Worm (Caenorhabditis elegans): ENCODE data around the gene T01D1.3.
A peak's percentile ranks its signal among the peaks of the same experiment; 100 is the strongest.

T01D1.3 gene

ce11 chrII:216598-216997, 40.8 kb upstream of the T01D1.3 start, which contains the start of gene F48A11.4 (continued):
- no peak for TF ChIP-seq pqm-1 (tag; optimal IDR thresholded peaks at IDR 0.05)

DNA sequence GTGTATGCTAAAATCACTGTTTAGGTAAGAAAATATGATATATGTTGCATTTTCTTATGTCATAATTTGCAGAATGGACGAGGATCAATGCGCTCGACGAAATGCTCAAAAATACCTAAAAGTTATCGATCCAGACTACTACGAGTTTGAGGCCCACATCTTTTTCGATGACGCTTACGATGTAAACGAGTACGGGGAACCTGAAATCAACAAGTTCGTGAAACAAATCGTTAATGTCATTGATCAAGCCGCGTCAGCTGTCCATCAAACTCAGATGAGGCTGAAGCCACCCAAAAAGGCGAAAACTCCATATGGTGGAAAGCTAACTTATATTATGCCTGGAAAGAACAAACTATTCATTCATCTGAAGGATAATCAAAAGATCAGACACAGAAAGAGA, 32.3 kb upstream of the T01D1.3 start:
- TF ChIP-seq ceh-88 (GFP tag; IDR thresholded peaks at IDR 0.05) (no peak), swsn-7 (tag; optimal IDR thresholded peaks at IDR 0.05) (no peak), nhr-85 (tag) (no peak), dsc-1 (tag; optimal IDR thresholded peaks at IDR 0.05) (no peak), ces-1 (GFP tag; optimal IDR thresholded peaks at IDR 0.05) (no peak), rnt-1 (tag; optimal IDR thresholded peaks at IDR 0.05) (no peak), pag-3 (tag; optimal IDR thresholded peaks at IDR 0.05; ENCODE audit: borderline replicate concordance, insufficient read depth) (no peak), fkh-8 (tag; optimal IDR thresholded peaks at IDR 0.05) (no peak), unc-30 (tag; optimal IDR thresholded peaks at IDR 0.05) (no peak), dpl-1 (GFP tag; optimal IDR thresholded peaks at IDR 0.05) (no peak), ceh-82 (tag; optimal IDR thresholded peaks at IDR 0.05) (no peak), nhr-20 (tag; optimal IDR thresholded peaks at IDR 0.05) (no peak), sptf-1 (tag; optimal IDR thresholded peaks at IDR 0.05) (no peak), nhr-71 (tag; optimal IDR thresholded peaks at IDR 0.05) (no peak), vab-15 (tag; optimal IDR thresholded peaks at IDR 0.05) (no peak), nhr-19 (GFP tag; conservative IDR thresholded peaks at IDR 0.05) (no peak), hpl-2 (GFP tag; optimal IDR thresholded peaks at IDR 0.05) (no peak), isw-1 (GFP tag; IDR thresholded peaks at IDR 0.05) (no peak), ets-5 (GFP tag; IDR thresholded peaks at IDR 0.05) (no peak)

ce11 chrII:196685-197084, 20.9 kb upstream of the T01D1.3 start, which contains the start of gene chs-2:
TSS of gene chs-2 (plus strand) at chrII:196985.
- TF ChIP-seq fkh-10 (GFP tag; optimal IDR thresholded peaks at IDR 0.05) = no peak
- TF ChIP-seq efl-1 (optimal IDR thresholded peaks at IDR 0.05) = no peak
- TF ChIP-seq efl-1 (GFP tag; optimal IDR thresholded peaks at IDR 0.05 in 1 of 2) = peak in 1 of 2 experiments; percentile 52

DNA sequence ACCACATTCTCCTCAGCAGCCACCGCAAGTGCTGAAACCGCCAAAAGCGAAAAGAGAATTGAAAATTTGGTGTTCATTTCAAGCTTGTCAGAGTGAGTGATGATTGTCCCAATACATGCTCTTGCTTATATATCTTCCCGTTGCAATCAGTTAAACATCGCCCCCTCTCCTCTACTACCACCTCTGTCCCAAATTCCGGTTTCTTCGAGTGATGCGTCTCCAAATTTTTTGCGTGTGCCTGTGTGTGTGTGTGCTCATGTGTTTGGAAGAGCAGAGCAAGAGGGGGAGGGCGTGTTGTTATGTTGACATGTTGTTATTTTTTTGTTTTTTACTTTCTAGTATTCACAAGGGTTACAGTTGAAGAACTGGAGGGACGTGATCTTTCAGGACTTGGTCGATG, 18.7 kb upstream of the T01D1.3 start, which contains the start of gene abu-11:
Gene abu-11 (minus strand): TSS at position 101 of the 400 bp plus-strand sequence.
- TF ChIP-seq unc-130 (tag; optimal IDR thresholded peaks at IDR 0.05) (no peak), hpl-2 (GFP tag; optimal IDR thresholded peaks at IDR 0.05) (no peak), lir-3 (tag; optimal IDR thresholded peaks at IDR 0.05; ENCODE audit: poor library complexity) (no peak), C16A3.4 (tag; optimal IDR thresholded peaks at IDR 0.05) (no peak), isw-1 (GFP tag; IDR thresholded peaks at IDR 0.05) (no peak), sup-37 (GFP tag; optimal IDR thresholded peaks at IDR 0.05) (no peak), nhr-19 (GFP tag; conservative IDR thresholded peaks at IDR 0.05) (no peak), mab-9 (GFP tag; IDR thresholded peaks at IDR 0.05) (no peak), snpc-4 (tag; optimal IDR thresholded peaks at IDR 0.05) (no peak), jun-1 (tag; optimal IDR thresholded peaks at IDR 0.05) (no peak), pqm-1 (tag; optimal IDR thresholded peaks at IDR 0.05) (no peak)

- TF ChIP-seq unc-130 (tag; optimal IDR thresholded peaks at IDR 0.05) (no peak), irx-1 (tag; optimal IDR thresholded peaks at IDR 0.05) (no peak), lin-14 (GFP tag; optimal IDR thresholded peaks at IDR 0.05) (no peak), fkh-10 (GFP tag; optimal IDR thresholded peaks at IDR 0.05) (no peak), zip-4 (GFP tag; optimal IDR thresholded peaks at IDR 0.05) (no peak), nhr-90 (tag; optimal IDR thresholded peaks at IDR 0.05; ENCODE audit: poor library complexity) (no peak), ztf-11 (tag; optimal IDR thresholded peaks at IDR 0.05) (no peak), ztf-4 (tag; optimal IDR thresholded peaks at IDR 0.05) (no peak), unc-86 (tag; optimal IDR thresholded peaks at IDR 0.05) (no peak), aly-2 (tag; optimal IDR thresholded peaks at IDR 0.05) (no peak), nhr-237 (tag; optimal IDR thresholded peaks at IDR 0.05) (no peak), hpl-2 (GFP tag; optimal IDR thresholded peaks at IDR 0.05) (no peak), fkh-8 (tag; optimal IDR thresholded peaks at IDR 0.05) (no peak), lin-15B (tag; optimal IDR thresholded peaks at IDR 0.05) (no peak), zag-1 (tag; optimal IDR thresholded peaks at IDR 0.05) (no peak), dsc-1 (tag; optimal IDR thresholded peaks at IDR 0.05) (no peak), C04F5.9 (tag; optimal IDR thresholded peaks at IDR 0.05) (no peak), fos-1 (tag; optimal IDR thresholded peaks at IDR 0.05) (no peak), elt-3 (tag; optimal IDR thresholded peaks at IDR 0.05) (no peak), mdl-1 (tag; optimal IDR thresholded peaks at IDR 0.05) (no peak)
Measured at ce11 chrII:192584-192983, 16.8 kb upstream of the T01D1.3 start.

All from whole organism, L1 larva.